Worm (Caenorhabditis elegans) whole organism, L1 larva: ENCODE measurements around the gene F52H2.1.

ENCODE experiments used
- C04F5.9 ChIP-seq: sonication (generic microtip); optimal IDR thresholded peaks from 2 replicates; lab custom pipeline; 2016; ENCODE audit warnings: missing genetic modification characterization, missing compliant biosample characterization
- C16A3.4 ChIP-seq: fragments of 150-350 bp; optimal IDR thresholded peaks from 2 replicates; lab custom pipeline; 2014; ENCODE audit warnings: missing biosample characterization, missing genetic modification characterization
- alr-1 ChIP-seq: fragments of 200-800 bp; sonication (Bioruptor generic); optimal IDR thresholded peaks from 2 replicates; lab custom pipeline; 2018; ENCODE audit warnings: borderline replicate concordance, mild to moderate bottlenecking, missing genetic modification characterization, missing compliant biosample characterization
- blmp-1 ChIP-seq: fragments of 150-350 bp; optimal IDR thresholded peaks from 2 replicates; lab custom pipeline; 2014; ENCODE audit warnings: missing biosample characterization, missing genetic modification characterization
- ceh-8 ChIP-seq: fragments of 200-800 bp; sonication (Bioruptor generic); optimal IDR thresholded peaks from 2 replicates; lab custom pipeline; 2018; ENCODE audit warnings: mild to moderate bottlenecking, missing genetic modification characterization, moderate library complexity, missing compliant biosample characterization
- ceh-82 ChIP-seq, 3 experiments: fragments of 150-350 bp in 1 of 3; sonication (generic microtip) in 2 of 3; optimal IDR thresholded peaks; 2 replicates each; lab custom pipeline; 2014 to 2017; ENCODE audit warnings: missing biosample characterization in 3 of 3, missing genetic modification characterization in 3 of 3
- ceh-88 ChIP-seq: fragments of 200-800 bp; sonication (Bioruptor generic); IDR thresholded peaks from 2 replicates; pipeline ENCODE4 v1.3.6; 2022; ENCODE audit warnings: missing genetic modification characterization, missing compliant biosample characterization
- ceh-90 ChIP-seq: sonication (generic microtip); optimal IDR thresholded peaks from 2 replicates; lab custom pipeline; 2016; ENCODE audit warnings: missing genetic modification characterization, missing compliant biosample characterization
- dpl-1 ChIP-seq, 3 experiments: fragments of 150-350 bp in 2 of 3; sonication (generic microtip) in 1 of 3; optimal IDR thresholded peaks; 2 replicates each; lab custom pipeline; 2014 to 2017; ENCODE audit warnings: missing biosample characterization in 3 of 3, missing genetic modification characterization in 3 of 3, missing genetic modification reagents in 3 of 3
- dsc-1 ChIP-seq: sonication (generic microtip); optimal IDR thresholded peaks from 2 replicates; lab custom pipeline; 2016; ENCODE audit warnings: mild to moderate bottlenecking, missing genetic modification characterization, missing compliant biosample characterization
- efl-1 ChIP-seq, 4 experiments: fragments of 150-350 bp; optimal IDR thresholded peaks in 3 of 4; peaks in 1 of 4; 1 replicate in 1 of 4; 2 replicates in 3 of 4; lab custom pipeline; 2014; ENCODE audit warnings: missing biosample characterization in 2 of 4, missing genetic modification characterization in 2 of 4, missing genetic modification reagents in 2 of 4
- egl-13 ChIP-seq: sonication (generic microtip); optimal IDR thresholded peaks from 2 replicates; lab custom pipeline; 2016; ENCODE audit warnings: missing genotype, missing genetic modification reagents, missing genetic modification characterization, missing compliant biosample characterization
- elt-2 ChIP-seq: sonication (generic microtip); optimal IDR thresholded peaks from 2 replicates; lab custom pipeline; 2016; ENCODE audit warnings: missing genetic modification characterization, mild to moderate bottlenecking, inconsistent platforms, missing compliant biosample characterization, missing genetic modification reagents
- elt-3 ChIP-seq, 6 experiments: fragments of 150-350 bp in 1 of 6; sonication (generic microtip); optimal IDR thresholded peaks; 2 replicates each; lab custom pipeline; 2017 to 2018; ENCODE audit warnings: missing biosample characterization in 6 of 6, missing genetic modification characterization in 6 of 6, inconsistent platforms in 1 of 6
- ets-5 ChIP-seq: fragments of 200-800 bp; sonication (Bioruptor generic); IDR thresholded peaks from 2 replicates; pipeline ENCODE4 v1.3.6; 2022; ENCODE audit warnings: missing genetic modification characterization, missing compliant biosample characterization
- fkh-10 ChIP-seq: sonication (generic microtip); optimal IDR thresholded peaks from 2 replicates; lab custom pipeline; 2017; ENCODE audit warnings: missing biosample characterization, missing genetic modification reagents, missing genetic modification characterization
- fkh-8 ChIP-seq: sonication (generic microtip); optimal IDR thresholded peaks from 2 replicates; lab custom pipeline; 2016; ENCODE audit warnings: mild to moderate bottlenecking, missing genetic modification characterization, missing compliant biosample characterization
- fos-1 ChIP-seq: fragments of 150-350 bp; optimal IDR thresholded peaks from 2 replicates; lab custom pipeline; 2014; ENCODE audit warnings: missing biosample characterization, missing genetic modification characterization
- hlh-4 ChIP-seq: sonication (generic microtip); optimal IDR thresholded peaks from 2 replicates; lab custom pipeline; 2016; ENCODE audit warnings: mild to moderate bottlenecking, missing genetic modification characterization, missing compliant biosample characterization
- irx-1 ChIP-seq: sonication (generic microtip); optimal IDR thresholded peaks from 2 replicates; lab custom pipeline; 2016; ENCODE audit warnings: missing genetic modification characterization, missing compliant biosample characterization
- isw-1 ChIP-seq: fragments of 200-800 bp; sonication (Bioruptor generic); IDR thresholded peaks from 2 replicates; pipeline ENCODE4 v1.3.6; 2022; ENCODE audit warnings: missing genetic modification characterization, missing compliant biosample characterization
- jun-1 ChIP-seq: fragments of 150-350 bp; optimal IDR thresholded peaks from 2 replicates; lab custom pipeline; 2014; ENCODE audit warnings: missing biosample characterization, missing genetic modification reagents, missing genetic modification characterization
- lin-13 ChIP-seq: fragments of 150-350 bp; optimal IDR thresholded peaks from 2 replicates; lab custom pipeline; 2014; ENCODE audit warnings: missing biosample characterization, missing genetic modification reagents, missing genetic modification characterization
- lin-14 ChIP-seq: fragments of 200-800 bp; sonication (Bioruptor generic); optimal IDR thresholded peaks from 2 replicates; lab custom pipeline; 2018; ENCODE audit warnings: mild to moderate bottlenecking, missing genetic modification characterization, moderate library complexity, missing compliant biosample characterization
- lin-35 ChIP-seq, 2 experiments: fragments of 150-350 bp; optimal IDR thresholded peaks; 2 replicates each; lab custom pipeline; 2014; ENCODE audit warnings: missing biosample characterization in 2 of 2, missing genetic modification characterization in 2 of 2, missing genetic modification reagents in 2 of 2
- lir-3 ChIP-seq: sonication (generic microtip); optimal IDR thresholded peaks from 2 replicates; lab custom pipeline; 2016; ENCODE audit warnings: mild to moderate bottlenecking, missing genetic modification characterization, moderate library complexity, missing compliant biosample characterization; ENCODE audit not compliant: poor library complexity
- lsy-2 ChIP-seq, 2 experiments: fragments of 150-350 bp; optimal IDR thresholded peaks; 2 replicates each; lab custom pipeline; 2014; ENCODE audit warnings: missing biosample characterization in 2 of 2, missing genetic modification characterization in 2 of 2
- mdl-1 ChIP-seq, 2 experiments: fragments of 150-350 bp; optimal IDR thresholded peaks; 2 replicates each; lab custom pipeline; 2014 to 2017; ENCODE audit warnings: missing biosample characterization in 2 of 2, missing genetic modification characterization in 2 of 2, inconsistent platforms in 1 of 2
- mef-2 ChIP-seq: fragments of 150-350 bp; optimal IDR thresholded peaks from 2 replicates; lab custom pipeline; 2014; ENCODE audit warnings: missing biosample characterization, missing genetic modification characterization
- mep-1 ChIP-seq: fragments of 150-350 bp; optimal IDR thresholded peaks from 2 replicates; lab custom pipeline; 2014; ENCODE audit warnings: missing biosample characterization, missing genetic modification characterization
- nhr-19 ChIP-seq: fragments of 200-800 bp; sonication (Bioruptor generic); conservative IDR thresholded peaks from 2 replicates; pipeline ENCODE4 v1.3.6; 2022; ENCODE audit warnings: missing genetic modification characterization, missing compliant biosample characterization
- nhr-20 ChIP-seq: sonication (generic microtip); optimal IDR thresholded peaks from 2 replicates; lab custom pipeline; 2016; ENCODE audit warnings: mild to moderate bottlenecking, missing genetic modification characterization, missing compliant biosample characterization
- nhr-28 ChIP-seq: fragments of 150-350 bp; optimal IDR thresholded peaks from 2 replicates; lab custom pipeline; 2014; ENCODE audit warnings: missing biosample characterization, missing genetic modification characterization
- nhr-47 ChIP-seq: sonication (generic microtip); optimal IDR thresholded peaks from 2 replicates; lab custom pipeline; 2016; ENCODE audit warnings: mild to moderate bottlenecking, missing genetic modification characterization, moderate library complexity, missing compliant biosample characterization
- nhr-71 ChIP-seq: sonication (generic microtip); optimal IDR thresholded peaks from 2 replicates; lab custom pipeline; 2016; ENCODE audit warnings: mild to moderate bottlenecking, missing genetic modification characterization, moderate library complexity, missing compliant biosample characterization
- nhr-77 ChIP-seq: fragments of 150-350 bp; optimal IDR thresholded peaks from 2 replicates; lab custom pipeline; 2014; ENCODE audit warnings: missing biosample characterization, missing genetic modification characterization
- nhr-85 ChIP-seq: sonication (generic microtip); peaks from one replicate; lab custom pipeline; 2016; ENCODE audit warnings: missing genetic modification characterization, inconsistent platforms, missing compliant biosample characterization
- nhr-90 ChIP-seq: sonication (generic microtip); optimal IDR thresholded peaks from 2 replicates; lab custom pipeline; 2016; ENCODE audit warnings: mild to moderate bottlenecking, missing genetic modification characterization, missing compliant biosample characterization; ENCODE audit not compliant: poor library complexity
- pag-3 ChIP-seq: sonication (generic microtip); optimal IDR thresholded peaks from 2 replicates; lab custom pipeline; 2017; ENCODE audit warnings: missing genetic modification characterization, mild to moderate bottlenecking, missing compliant biosample characterization, antibody characterized with exemption, borderline replicate concordance; ENCODE audit not compliant: insufficient read depth
- pax-3 ChIP-seq: fragments of 200-800 bp; sonication (Bioruptor generic); optimal IDR thresholded peaks from 2 replicates; lab custom pipeline; 2018; ENCODE audit warnings: mild to moderate bottlenecking, missing genetic modification characterization, moderate library complexity, missing compliant biosample characterization
- rnt-1 ChIP-seq: sonication (generic microtip); optimal IDR thresholded peaks from 2 replicates; lab custom pipeline; 2016; ENCODE audit warnings: mild to moderate bottlenecking, missing genetic modification characterization, moderate library complexity, missing compliant biosample characterization
- snpc-4 ChIP-seq: fragments of 150-350 bp; optimal IDR thresholded peaks from 2 replicates; lab custom pipeline; 2014; ENCODE audit warnings: missing biosample characterization, missing genetic modification characterization
- snu-23 ChIP-seq: sonication (generic microtip); optimal IDR thresholded peaks from 2 replicates; lab custom pipeline; 2016; ENCODE audit warnings: missing genetic modification characterization, missing compliant biosample characterization
- sup-37 ChIP-seq: fragments of 200-800 bp; sonication (Bioruptor generic); optimal IDR thresholded peaks from 2 replicates; lab custom pipeline; 2018; ENCODE audit warnings: mild to moderate bottlenecking, missing genetic modification characterization, missing compliant biosample characterization
- swsn-7 ChIP-seq: sonication (generic microtip); optimal IDR thresholded peaks from 2 replicates; lab custom pipeline; 2016; ENCODE audit warnings: missing genetic modification characterization, missing compliant biosample characterization
- unc-130 ChIP-seq: fragments of 150-350 bp; optimal IDR thresholded peaks from 2 replicates; lab custom pipeline; 2017; ENCODE audit warnings: missing biosample characterization, missing genetic modification characterization, inconsistent platforms
- unc-86 ChIP-seq: sonication (generic microtip); optimal IDR thresholded peaks from 2 replicates; lab custom pipeline; 2016; ENCODE audit warnings: missing genetic modification characterization, missing compliant biosample characterization
- vab-15 ChIP-seq: sonication (generic microtip); optimal IDR thresholded peaks from 2 replicates; lab custom pipeline; 2017; ENCODE audit warnings: missing genotype, mild to moderate bottlenecking, missing genetic modification characterization, missing compliant biosample characterization
- xbp-1 ChIP-seq: sonication (generic microtip); optimal IDR thresholded peaks from 2 replicates; lab custom pipeline; 2016; ENCODE audit warnings: missing genetic modification characterization, missing compliant biosample characterization
- zag-1 ChIP-seq: fragments of 150-350 bp; optimal IDR thresholded peaks from 2 replicates; lab custom pipeline; 2014; ENCODE audit warnings: missing biosample characterization, missing genetic modification characterization
- ztf-11 ChIP-seq, 2 experiments: sonication (generic microtip); optimal IDR thresholded peaks; 2 replicates each; lab custom pipeline; 2016 to 2017; ENCODE audit warnings: missing genetic modification characterization in 2 of 2, missing biosample characterization in 1 of 2, missing compliant biosample characterization in 1 of 2

The F52H2.1 gene

ce11 chrX:2549322-2549721 lies 23.6 kb upstream of the F52H2.1 start:
- TF ChIP-seq ceh-8 (GFP tag; lab: Kevin White, UChicago) = peak; percentile 41
- TF ChIP-seq sup-37 = peak; percentile 32
- TF ChIP-seq dsc-1 (tag; lab: Kevin White, UChicago) = peak; percentile 74
- peak in 1 of 3 experiments; percentile 30 for TF ChIP-seq dpl-1 (GFP tag; optimal IDR thresholded peaks at IDR 0.05; lab: Kevin White, UChicago)
- peak; percentile 43 for TF ChIP-seq fos-1
- peak in 1 of 2 experiments; percentile 50 for TF ChIP-seq ztf-11 (tag; optimal IDR thresholded peaks at IDR 0.05; lab: Kevin White, UChicago)
- TF ChIP-seq nhr-19 (GFP tag; lab: Robert Waterston, UW) = peak; percentile 76
- TF ChIP-seq C16A3.4 (tag; lab: Kevin White, UChicago) = peak; percentile 71
- peak in 1 of 2 experiments; percentile 53 for TF ChIP-seq mdl-1 (tag; optimal IDR thresholded peaks at IDR 0.05; lab: Kevin White, UChicago)
- TF ChIP-seq xbp-1 (tag; lab: Kevin White, UChicago) = peak; percentile 29
- TF ChIP-seq lin-14 = peak; percentile 79
- peak; percentile 80 for TF ChIP-seq nhr-71
- TF ChIP-seq pax-3 = peak; percentile 30
- TF ChIP-seq blmp-1 (tag; lab: Kevin White, UChicago) = no peak
- TF ChIP-seq unc-86 (tag; lab: Kevin White, UChicago) = peak; percentile 38
- peak; percentile 86 for TF ChIP-seq mep-1 (tag; lab: Kevin White, UChicago)
- peak; percentile 39 to 67 for TF ChIP-seq lin-35 (GFP tag; optimal IDR thresholded peaks at IDR 0.05; lab: Kevin White, UChicago)
- TF ChIP-seq nhr-20 (tag; lab: Kevin White, UChicago) = peak; percentile 75
- no peak for TF ChIP-seq zag-1 (tag; lab: Kevin White, UChicago)
- TF ChIP-seq hlh-4 = no peak
- peak; percentile 45 to 70 for TF ChIP-seq lsy-2 (tag; optimal IDR thresholded peaks at IDR 0.05; lab: Kevin White, UChicago)
- TF ChIP-seq mef-2 = peak; percentile 29
- TF ChIP-seq pag-3 (tag; lab: Kevin White, UChicago) = peak; percentile 52
- TF ChIP-seq snpc-4 (tag; lab: Kevin White, UChicago) = peak; percentile 48
- TF ChIP-seq nhr-85 (tag; lab: Kevin White, UChicago) = peak; percentile 26
- no peak for TF ChIP-seq ceh-90
- peak in 1 of 6 experiments; percentile 49 for TF ChIP-seq elt-3 (tag; optimal IDR thresholded peaks at IDR 0.05; lab: Kevin White, UChicago)
- TF ChIP-seq alr-1 (tag; lab: Kevin White, UChicago) = no peak
- TF ChIP-seq vab-15 = no peak
- no peak for TF ChIP-seq ets-5
- TF ChIP-seq isw-1 (GFP tag; lab: Robert Waterston, UW) = no peak
- peak in 1 of 2 experiments; percentile 17 for TF ChIP-seq efl-1 (optimal IDR thresholded peaks at IDR 0.05; lab: Kevin White, UChicago)
- peak in 1 of 2 experiments; percentile 93 for TF ChIP-seq efl-1 (GFP tag; optimal IDR thresholded peaks at IDR 0.05 in 1 of 2; lab: Kevin White, UChicago)
- peak; percentile 17 for TF ChIP-seq egl-13
- TF ChIP-seq lin-13 = no peak
- TF ChIP-seq swsn-7 (tag; lab: Kevin White, UChicago) = peak; percentile 75
- peak; percentile 84 for TF ChIP-seq snu-23 (GFP tag; lab: Kevin White, UChicago)
- peak; percentile 75 for TF ChIP-seq rnt-1 (tag; lab: Kevin White, UChicago)
- peak; percentile 65 for TF ChIP-seq irx-1 (tag; lab: Kevin White, UChicago)
- TF ChIP-seq nhr-47 (tag; lab: Kevin White, UChicago) = peak; percentile 80
- peak; percentile 12 for TF ChIP-seq elt-2 (tag; lab: Kevin White, UChicago)
- TF ChIP-seq fkh-10 (GFP tag; lab: Kevin White, UChicago) = peak; percentile 15
- no peak for TF ChIP-seq C04F5.9
- TF ChIP-seq ceh-88 (GFP tag; lab: Robert Waterston, UW) = peak; percentile 27; the same call in 1 of the 2 replicates
- no peak for TF ChIP-seq nhr-28
- peak; percentile 42 for TF ChIP-seq fkh-8 (tag; lab: Kevin White, UChicago)
- peak; percentile 36 for TF ChIP-seq unc-130 (tag; lab: Kevin White, UChicago)
- peak; percentile 74 for TF ChIP-seq nhr-90 (tag; lab: Kevin White, UChicago)
- peak; percentile 30 to 65 (median 36) for TF ChIP-seq ceh-82 (tag; optimal IDR thresholded peaks at IDR 0.05; lab: Kevin White, UChicago)
- TF ChIP-seq jun-1 (tag; lab: Kevin White, UChicago) = peak; percentile 56
- TF ChIP-seq lir-3 (tag; lab: Kevin White, UChicago) = peak; percentile 48
- peak; percentile 82 for TF ChIP-seq nhr-77
